Worm (Caenorhabditis elegans) whole organism, L1 larva: ENCODE measurements around the gene C45B2.1.
A peak's percentile ranks its signal among the peaks of the same experiment; 100 is the strongest.

Experiments used
- C04F5.9 ChIP-seq: sonication (generic microtip); optimal IDR thresholded peaks from 2 replicates; lab custom pipeline; 2016; ENCODE audit warnings: missing genetic modification characterization, missing compliant biosample characterization
- C16A3.4 ChIP-seq: fragments of 150-350 bp; optimal IDR thresholded peaks from 2 replicates; lab custom pipeline; 2014; ENCODE audit warnings: missing biosample characterization, missing genetic modification characterization
- aha-1 ChIP-seq: fragments of 150-350 bp; optimal IDR thresholded peaks from 2 replicates; lab custom pipeline; 2014; ENCODE audit warnings: missing biosample characterization, missing genetic modification characterization
- aly-2 ChIP-seq: fragments of 150-350 bp; optimal IDR thresholded peaks from 2 replicates; lab custom pipeline; 2014; ENCODE audit warnings: missing biosample characterization, missing genetic modification characterization
- blmp-1 ChIP-seq: fragments of 150-350 bp; optimal IDR thresholded peaks from 2 replicates; lab custom pipeline; 2014; ENCODE audit warnings: missing biosample characterization, missing genetic modification characterization
- ceh-8 ChIP-seq: fragments of 200-800 bp; sonication (Bioruptor generic); optimal IDR thresholded peaks from 2 replicates; lab custom pipeline; 2018; ENCODE audit warnings: mild to moderate bottlenecking, missing genetic modification characterization, moderate library complexity, missing compliant biosample characterization
- ceh-88 ChIP-seq: fragments of 200-800 bp; sonication (Bioruptor generic); IDR thresholded peaks from 2 replicates; pipeline ENCODE4 v1.3.6; 2022; ENCODE audit warnings: missing genetic modification characterization, missing compliant biosample characterization
- ceh-90 ChIP-seq: sonication (generic microtip); optimal IDR thresholded peaks from 2 replicates; lab custom pipeline; 2016; ENCODE audit warnings: missing genetic modification characterization, missing compliant biosample characterization
- ces-1 ChIP-seq: fragments of 150-350 bp; optimal IDR thresholded peaks from 2 replicates; lab custom pipeline; 2014; ENCODE audit warnings: missing biosample characterization, missing genetic modification reagents, missing genetic modification characterization
- efl-1 ChIP-seq, 4 experiments: fragments of 150-350 bp; optimal IDR thresholded peaks in 3 of 4; peaks in 1 of 4; 1 replicate in 1 of 4; 2 replicates in 3 of 4; lab custom pipeline; 2014; ENCODE audit warnings: missing biosample characterization in 2 of 4, missing genetic modification characterization in 2 of 4, missing genetic modification reagents in 2 of 4
- efl-3 ChIP-seq: fragments of 200-800 bp; sonication (Bioruptor generic); optimal IDR thresholded peaks from 2 replicates; lab custom pipeline; 2018; ENCODE audit warnings: mild to moderate bottlenecking, missing genetic modification characterization, missing compliant biosample characterization
- egl-13 ChIP-seq: sonication (generic microtip); optimal IDR thresholded peaks from 2 replicates; lab custom pipeline; 2016; ENCODE audit warnings: missing genotype, missing genetic modification reagents, missing genetic modification characterization, missing compliant biosample characterization
- egl-27 ChIP-seq, 2 experiments: fragments of 150-350 bp in 1 of 2; sonication (generic microtip); optimal IDR thresholded peaks; 3 replicates each; lab custom pipeline; 2017 to 2018; ENCODE audit warnings: missing biosample characterization in 2 of 2, missing genetic modification characterization in 2 of 2, missing genetic modification reagents in 2 of 2
- elt-2 ChIP-seq: sonication (generic microtip); optimal IDR thresholded peaks from 2 replicates; lab custom pipeline; 2016; ENCODE audit warnings: missing genetic modification characterization, mild to moderate bottlenecking, inconsistent platforms, missing compliant biosample characterization, missing genetic modification reagents
- elt-3 ChIP-seq, 6 experiments: fragments of 150-350 bp in 1 of 6; sonication (generic microtip); optimal IDR thresholded peaks; 2 replicates each; lab custom pipeline; 2017 to 2018; ENCODE audit warnings: missing biosample characterization in 6 of 6, missing genetic modification characterization in 6 of 6, inconsistent platforms in 1 of 6
- fkh-8 ChIP-seq: sonication (generic microtip); optimal IDR thresholded peaks from 2 replicates; lab custom pipeline; 2016; ENCODE audit warnings: mild to moderate bottlenecking, missing genetic modification characterization, missing compliant biosample characterization
- fos-1 ChIP-seq: fragments of 150-350 bp; optimal IDR thresholded peaks from 2 replicates; lab custom pipeline; 2014; ENCODE audit warnings: missing biosample characterization, missing genetic modification characterization
- grh-1 ChIP-seq: fragments of 200-800 bp; sonication (Bioruptor generic); IDR thresholded peaks from 2 replicates; pipeline ENCODE4 v1.3.6; 2022; ENCODE audit warnings: missing genetic modification reagents, missing genetic modification characterization, missing compliant biosample characterization
- hlh-4 ChIP-seq: sonication (generic microtip); optimal IDR thresholded peaks from 2 replicates; lab custom pipeline; 2016; ENCODE audit warnings: mild to moderate bottlenecking, missing genetic modification characterization, missing compliant biosample characterization
- hpl-2 ChIP-seq: fragments of 150-350 bp; optimal IDR thresholded peaks from 2 replicates; lab custom pipeline; 2014; ENCODE audit warnings: missing biosample characterization, missing genetic modification reagents, missing genetic modification characterization
- isw-1 ChIP-seq: fragments of 200-800 bp; sonication (Bioruptor generic); IDR thresholded peaks from 2 replicates; pipeline ENCODE4 v1.3.6; 2022; ENCODE audit warnings: missing genetic modification characterization, missing compliant biosample characterization
- jun-1 ChIP-seq: fragments of 150-350 bp; optimal IDR thresholded peaks from 2 replicates; lab custom pipeline; 2014; ENCODE audit warnings: missing biosample characterization, missing genetic modification reagents, missing genetic modification characterization
- lin-15B ChIP-seq: fragments of 150-350 bp; sonication (generic microtip); optimal IDR thresholded peaks from 3 replicates; lab custom pipeline; 2014; ENCODE audit warnings: missing biosample characterization, missing genetic modification characterization
- lin-35 ChIP-seq, 2 experiments: fragments of 150-350 bp; optimal IDR thresholded peaks; 2 replicates each; lab custom pipeline; 2014; ENCODE audit warnings: missing biosample characterization in 2 of 2, missing genetic modification characterization in 2 of 2, missing genetic modification reagents in 2 of 2
- lin-39 ChIP-seq: fragments of 150-350 bp; optimal IDR thresholded peaks from 2 replicates; lab custom pipeline; 2014; ENCODE audit warnings: missing biosample characterization, missing genetic modification reagents, missing genetic modification characterization
- lir-3 ChIP-seq: sonication (generic microtip); optimal IDR thresholded peaks from 2 replicates; lab custom pipeline; 2016; ENCODE audit warnings: mild to moderate bottlenecking, missing genetic modification characterization, moderate library complexity, missing compliant biosample characterization; ENCODE audit not compliant: poor library complexity
- lsy-2 ChIP-seq, 2 experiments: fragments of 150-350 bp; optimal IDR thresholded peaks; 2 replicates each; lab custom pipeline; 2014; ENCODE audit warnings: missing biosample characterization in 2 of 2, missing genetic modification characterization in 2 of 2
- mdl-1 ChIP-seq, 2 experiments: fragments of 150-350 bp; optimal IDR thresholded peaks; 2 replicates each; lab custom pipeline; 2014 to 2017; ENCODE audit warnings: missing biosample characterization in 2 of 2, missing genetic modification characterization in 2 of 2, inconsistent platforms in 1 of 2
- nhr-11 ChIP-seq: fragments of 150-350 bp; optimal IDR thresholded peaks from 2 replicates; lab custom pipeline; 2014; ENCODE audit warnings: missing biosample characterization, missing genetic modification characterization
- nhr-20 ChIP-seq: sonication (generic microtip); optimal IDR thresholded peaks from 2 replicates; lab custom pipeline; 2016; ENCODE audit warnings: mild to moderate bottlenecking, missing genetic modification characterization, missing compliant biosample characterization
- nhr-237 ChIP-seq: fragments of 150-350 bp; optimal IDR thresholded peaks from 2 replicates; lab custom pipeline; 2014; ENCODE audit warnings: missing biosample characterization, missing genetic modification characterization
- nhr-28 ChIP-seq: fragments of 150-350 bp; optimal IDR thresholded peaks from 2 replicates; lab custom pipeline; 2014; ENCODE audit warnings: missing biosample characterization, missing genetic modification characterization
- nhr-47 ChIP-seq: sonication (generic microtip); optimal IDR thresholded peaks from 2 replicates; lab custom pipeline; 2016; ENCODE audit warnings: mild to moderate bottlenecking, missing genetic modification characterization, moderate library complexity, missing compliant biosample characterization
- nhr-76 ChIP-seq: sonication (generic microtip); optimal IDR thresholded peaks from 2 replicates; lab custom pipeline; 2017; ENCODE audit warnings: missing biosample characterization, missing genetic modification characterization
- nhr-77 ChIP-seq: fragments of 150-350 bp; optimal IDR thresholded peaks from 2 replicates; lab custom pipeline; 2014; ENCODE audit warnings: missing biosample characterization, missing genetic modification characterization
- nhr-90 ChIP-seq: sonication (generic microtip); optimal IDR thresholded peaks from 2 replicates; lab custom pipeline; 2016; ENCODE audit warnings: mild to moderate bottlenecking, missing genetic modification characterization, missing compliant biosample characterization; ENCODE audit not compliant: poor library complexity
- rnt-1 ChIP-seq: sonication (generic microtip); optimal IDR thresholded peaks from 2 replicates; lab custom pipeline; 2016; ENCODE audit warnings: mild to moderate bottlenecking, missing genetic modification characterization, moderate library complexity, missing compliant biosample characterization
- sox-4 ChIP-seq: sonication (generic microtip); optimal IDR thresholded peaks from 2 replicates; lab custom pipeline; 2016; ENCODE audit warnings: missing genetic modification characterization, missing compliant biosample characterization
- swsn-7 ChIP-seq: sonication (generic microtip); optimal IDR thresholded peaks from 2 replicates; lab custom pipeline; 2016; ENCODE audit warnings: missing genetic modification characterization, missing compliant biosample characterization
- tlp-1 ChIP-seq: fragments of 150-350 bp; optimal IDR thresholded peaks from 2 replicates; lab custom pipeline; 2014; ENCODE audit warnings: missing biosample characterization, missing genetic modification characterization
- unc-130 ChIP-seq: fragments of 150-350 bp; optimal IDR thresholded peaks from 2 replicates; lab custom pipeline; 2017; ENCODE audit warnings: missing biosample characterization, missing genetic modification characterization, inconsistent platforms
- unc-86 ChIP-seq: sonication (generic microtip); optimal IDR thresholded peaks from 2 replicates; lab custom pipeline; 2016; ENCODE audit warnings: missing genetic modification characterization, missing compliant biosample characterization
- unc-98 ChIP-seq: fragments of 200-800 bp; sonication (Bioruptor generic); IDR thresholded peaks from 2 replicates; pipeline ENCODE4 v1.3.6; 2022; ENCODE audit warnings: missing genetic modification characterization, missing compliant biosample characterization
- xbp-1 ChIP-seq: sonication (generic microtip); optimal IDR thresholded peaks from 2 replicates; lab custom pipeline; 2016; ENCODE audit warnings: missing genetic modification characterization, missing compliant biosample characterization
- zag-1 ChIP-seq: fragments of 150-350 bp; optimal IDR thresholded peaks from 2 replicates; lab custom pipeline; 2014; ENCODE audit warnings: missing biosample characterization, missing genetic modification characterization
- ztf-4 ChIP-seq: fragments of 150-350 bp; optimal IDR thresholded peaks from 2 replicates; lab custom pipeline; 2014; ENCODE audit warnings: missing biosample characterization, missing genetic modification characterization

C45B2.1 gene

ce11 chrX:6040435-6041093 lies 45.4 kb upstream of the C45B2.1 start (continued):
- TF ChIP-seq hlh-4 (tag; lab: Kevin White, UChicago) (no peak), nhr-11 (tag; lab: Kevin White, UChicago) (no peak), lin-15B (tag; lab: Kevin White, UChicago) (no peak), nhr-47 (tag; lab: Kevin White, UChicago) (peak; percentile 10), ceh-88 (no peak), unc-130 (no peak), aly-2 (no peak), nhr-90 (tag; lab: Kevin White, UChicago) (peak; percentile 11), grh-1 (GFP tag; lab: Robert Waterston, UW) (no peak)
- TF ChIP-seq, all 84 proteins: peak for 11

DNA sequence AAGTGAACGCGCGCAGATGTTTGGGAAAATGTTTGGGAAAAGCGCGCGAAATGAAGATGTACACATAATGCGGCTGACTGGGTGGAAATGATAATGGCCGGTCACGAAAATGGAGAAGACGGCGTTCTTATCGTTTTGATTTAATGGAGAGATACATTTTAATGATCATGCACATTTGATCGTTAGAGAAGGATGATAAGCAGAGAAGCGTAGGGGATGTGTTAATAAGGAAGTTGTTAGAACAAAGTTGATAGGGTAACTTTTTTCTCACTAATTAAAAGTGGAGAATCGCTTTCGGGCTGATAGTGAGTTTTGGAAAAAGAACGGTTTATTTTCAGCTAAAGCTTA lies 44.9 kb upstream of the C45B2.1 start:
- TF ChIP-seq efl-1 (optimal IDR thresholded peaks at IDR 0.05; lab: Kevin White, UChicago) (no peak), efl-1 (GFP tag; optimal IDR thresholded peaks at IDR 0.05 in 1 of 2; lab: Kevin White, UChicago) (no peak), elt-2 (tag; lab: Kevin White, UChicago) (peak; percentile 27), nhr-90 (tag; lab: Kevin White, UChicago) (no peak), blmp-1 (tag; lab: Kevin White, UChicago) (peak; percentile 5)

- TF ChIP-seq egl-27 (tag; optimal IDR thresholded peaks at IDR 0.05; lab: Kevin White, UChicago) = peak; percentile 9 to 16
- no peak for TF ChIP-seq lin-39 (tag; lab: Kevin White, UChicago)
- TF ChIP-seq lin-35 (GFP tag; optimal IDR thresholded peaks at IDR 0.05; lab: Kevin White, UChicago) = peak; percentile 34 to 76
- TF ChIP-seq C16A3.4 (tag; lab: Kevin White, UChicago) = peak; percentile 72
- TF ChIP-seq elt-3 (tag; optimal IDR thresholded peaks at IDR 0.05; lab: Kevin White, UChicago) = peak; percentile 45 to 89 (median 70)
- peak; percentile 75 for TF ChIP-seq rnt-1 (tag; lab: Kevin White, UChicago)
- no peak for TF ChIP-seq nhr-76
- TF ChIP-seq aha-1 (tag; lab: Kevin White, UChicago) = no peak
- peak; percentile 69 for TF ChIP-seq swsn-7
- TF ChIP-seq egl-13 (tag; lab: Kevin White, UChicago) = peak; percentile 12
- TF ChIP-seq unc-98 (GFP tag; lab: Robert Waterston, UW) = no peak
- TF ChIP-seq lsy-2 (tag; optimal IDR thresholded peaks at IDR 0.05; lab: Kevin White, UChicago) = peak; percentile 60 to 85
- peak; percentile 60 for TF ChIP-seq nhr-47 (tag; lab: Kevin White, UChicago)
- no peak for TF ChIP-seq nhr-28 (tag; lab: Kevin White, UChicago)
- TF ChIP-seq sox-4 (tag; lab: Kevin White, UChicago) = no peak
- TF ChIP-seq hpl-2 (GFP tag; lab: Kevin White, UChicago) = no peak
- no peak for TF ChIP-seq hlh-4 (tag; lab: Kevin White, UChicago)
- TF ChIP-seq xbp-1 = peak; percentile 77
- peak in 1 of 2 experiments; percentile 80 for TF ChIP-seq mdl-1 (tag; optimal IDR thresholded peaks at IDR 0.05; lab: Kevin White, UChicago)
- peak; percentile 23 for TF ChIP-seq ztf-4
- no peak for TF ChIP-seq isw-1
- peak; percentile 76 for TF ChIP-seq jun-1 (tag; lab: Kevin White, UChicago)
- peak; percentile 68 for TF ChIP-seq nhr-77 (tag; lab: Kevin White, UChicago)
- TF ChIP-seq lir-3 (tag; lab: Kevin White, UChicago) = peak; percentile 9
- TF ChIP-seq efl-3 (GFP tag; lab: Kevin White, UChicago) = no peak
- TF ChIP-seq nhr-20 (tag; lab: Kevin White, UChicago) = peak; percentile 94
- no peak for TF ChIP-seq ceh-88
- TF ChIP-seq unc-130 = peak; percentile 85
- peak; percentile 20 for TF ChIP-seq nhr-237 (tag; lab: Kevin White, UChicago)
- peak; percentile 82 for TF ChIP-seq nhr-90 (tag; lab: Kevin White, UChicago)
- TF ChIP-seq ces-1 (GFP tag; lab: Kevin White, UChicago) = no peak
- no peak for TF ChIP-seq unc-86 (tag; lab: Kevin White, UChicago)
- TF ChIP-seq tlp-1 = no peak
- no peak for TF ChIP-seq ceh-90 (tag; lab: Kevin White, UChicago)
- TF ChIP-seq C04F5.9 (tag; lab: Kevin White, UChicago) = no peak
- peak; percentile 13 to 37 for TF ChIP-seq efl-1 (optimal IDR thresholded peaks at IDR 0.05; lab: Kevin White, UChicago)
- TF ChIP-seq efl-1 (GFP tag; optimal IDR thresholded peaks at IDR 0.05 in 1 of 2; lab: Kevin White, UChicago) = peak; percentile 24 to 94
- no peak for TF ChIP-seq zag-1 (tag; lab: Kevin White, UChicago)
- no peak for TF ChIP-seq fkh-8
- peak; percentile 35 for TF ChIP-seq fos-1 (tag; lab: Kevin White, UChicago)
- TF ChIP-seq ceh-8 (GFP tag; lab: Kevin White, UChicago) = no peak
- TF ChIP-seq grh-1 (GFP tag; lab: Robert Waterston, UW) = peak; percentile 53; the same call in 1 of the 2 replicates
- peak; percentile 91 for TF ChIP-seq blmp-1 (tag; lab: Kevin White, UChicago)
Observed at ce11 chrX:6041995-6042481, 43.9 kb upstream of the C45B2.1 start.
